Fruit fly (Drosophila melanogaster) whole organism, embryonic: Measurements from ENCODE around the gene CG4607.

Experiments used
- Asciz ChIP-seq: fragments of 200-800 bp; sonication (Bioruptor generic); optimal IDR thresholded peaks from 2 replicates; lab custom pipeline; 2017; ENCODE audit warnings: missing biosample characterization, mild to moderate bottlenecking, missing genetic modification characterization, missing genetic modification reagents
- BEAF-32 ChIP-seq: fragments of 200-800 bp; sonication (Bioruptor generic); optimal IDR thresholded peaks from 3 replicates; lab custom pipeline; 2017; ENCODE audit warnings: missing biosample characterization, missing genetic modification characterization, mild to moderate bottlenecking, moderate library complexity, missing genetic modification reagents
- BtbVII ChIP-seq: fragments of 200-800 bp; sonication (Bioruptor generic); optimal IDR thresholded peaks from 3 replicates; lab custom pipeline; 2017; ENCODE audit warnings: missing biosample characterization, mild to moderate bottlenecking, missing genetic modification characterization
- CG11247 ChIP-seq: fragments of 200-800 bp; sonication (Bioruptor generic); IDR thresholded peaks from 2 replicates; pipeline ENCODE4 v1.3.6; 2022; ENCODE audit warnings: missing biosample characterization, missing genetic modification characterization
- CG14014 ChIP-seq: fragments of 200-800 bp; sonication (Bioruptor generic); IDR thresholded peaks from 2 replicates; pipeline ENCODE4 v1.3.6; 2022; ENCODE audit warnings: missing biosample characterization, missing genetic modification characterization
- CG14050 ChIP-seq: fragments of 200-800 bp; sonication (Bioruptor generic); IDR thresholded peaks from 3 replicates; pipeline ENCODE4 v1.3.6; 2022; ENCODE audit warnings: missing biosample characterization, missing genetic modification characterization
- CG17186 ChIP-seq: fragments of 200-800 bp; sonication (Bioruptor generic); optimal IDR thresholded peaks from 3 replicates; lab custom pipeline; 2017; ENCODE audit warnings: missing biosample characterization, missing genetic modification reagents, missing genetic modification characterization
- CG1792 ChIP-seq: fragments of 200-800 bp; sonication (Bioruptor generic); optimal IDR thresholded peaks from 2 replicates; lab custom pipeline; 2016; ENCODE audit warnings: missing biosample characterization, missing genetic modification characterization
- CG30403 ChIP-seq: fragments of 200-800 bp; sonication (Bioruptor generic); optimal IDR thresholded peaks from 3 replicates; lab custom pipeline; 2016; ENCODE audit warnings: missing biosample characterization, missing genetic modification characterization
- CG31224 ChIP-seq: fragments of 200-800 bp; sonication (Bioruptor generic); IDR thresholded peaks from 2 replicates; pipeline ENCODE4 v1.3.6; 2022; ENCODE audit warnings: missing biosample characterization, missing genetic modification characterization
- CG3407 ChIP-seq: fragments of 200-800 bp; sonication (Bioruptor generic); optimal IDR thresholded peaks from 2 replicates; lab custom pipeline; 2018; ENCODE audit warnings: missing biosample characterization, mild to moderate bottlenecking, missing genetic modification characterization
- CG5245 ChIP-seq: fragments of 200-800 bp; sonication (Bioruptor generic); optimal IDR thresholded peaks from 3 replicates; lab custom pipeline; 2016; ENCODE audit warnings: missing biosample characterization, missing genetic modification characterization
- CG7786 ChIP-seq: fragments of 200-800 bp; sonication (Bioruptor generic); optimal IDR thresholded peaks from 2 replicates; lab custom pipeline; 2016; ENCODE audit warnings: missing biosample characterization, missing genetic modification characterization
- CG9932 ChIP-seq: fragments of 200-800 bp; sonication (Bioruptor generic); IDR thresholded peaks from 2 replicates; pipeline ENCODE4 v1.3.6; 2022; ENCODE audit warnings: missing biosample characterization, missing genetic modification characterization
- CHES-1-like ChIP-seq: fragments of 200-800 bp; sonication (Bioruptor generic); optimal IDR thresholded peaks from 2 replicates; lab custom pipeline; 2016; ENCODE audit warnings: missing biosample characterization, missing genetic modification characterization
- Chrac-16 ChIP-seq: fragments of 200-800 bp; sonication (Bioruptor generic); optimal IDR thresholded peaks from 3 replicates; lab custom pipeline; 2016; ENCODE audit warnings: missing biosample characterization, missing genetic modification characterization
- D19B ChIP-seq: fragments of 200-800 bp; sonication (Bioruptor generic); optimal IDR thresholded peaks from 2 replicates; lab custom pipeline; 2017; ENCODE audit warnings: missing biosample characterization, mild to moderate bottlenecking, missing genetic modification characterization
- Fer3 ChIP-seq: fragments of 200-800 bp; sonication (Bioruptor generic); optimal IDR thresholded peaks from 2 replicates; lab custom pipeline; 2018; ENCODE audit warnings: missing biosample characterization, mild to moderate bottlenecking, missing genetic modification characterization, moderate library complexity
- Hand ChIP-seq: fragments of 200-800 bp; sonication (Bioruptor generic); optimal IDR thresholded peaks from 2 replicates; lab custom pipeline; 2017; ENCODE audit warnings: mild to moderate bottlenecking, missing biosample characterization, missing genetic modification reagents, missing genetic modification characterization
- HmgZ ChIP-seq: fragments of 200-800 bp; sonication (Bioruptor generic); optimal IDR thresholded peaks from 2 replicates; lab custom pipeline; 2018; ENCODE audit warnings: missing biosample characterization, mild to moderate bottlenecking, missing genetic modification characterization
- NC2β ChIP-seq: fragments of 200-800 bp; sonication (Bioruptor generic); optimal IDR thresholded peaks from 2 replicates; lab custom pipeline; 2016; ENCODE audit warnings: missing biosample characterization, missing genetic modification characterization
- Ptx1 ChIP-seq: fragments of 200-800 bp; sonication (Bioruptor generic); IDR thresholded peaks from 2 replicates; pipeline ENCODE4 v1.3.6; 2022; ENCODE audit warnings: missing biosample characterization, missing genetic modification characterization
- Sry-β ChIP-seq: fragments of 200-800 bp; sonication (Bioruptor generic); optimal IDR thresholded peaks from 2 replicates; lab custom pipeline; 2018; ENCODE audit warnings: missing biosample characterization, mild to moderate bottlenecking, missing genetic modification characterization, moderate library complexity
- Sry-δ ChIP-seq: fragments of 200-800 bp; sonication (Bioruptor generic); optimal IDR thresholded peaks from 2 replicates; lab custom pipeline; 2016; ENCODE audit warnings: missing biosample characterization, missing genetic modification characterization
- Stat92E ChIP-seq, 3 experiments: fragments of >200 bp in 2 of 3; fragments of 200-800 bp in 1 of 3; sonication (Bioruptor generic) in 1 of 3; optimal IDR thresholded peaks; 2 replicates each; lab custom pipeline; 2017 to 2019; ENCODE audit warnings: missing biosample characterization in 3 of 3, missing genetic modification characterization in 3 of 3, mild to moderate bottlenecking in 1 of 3, moderate library complexity in 1 of 3
- Vsx1 ChIP-seq: fragments of 200-800 bp; sonication (Bioruptor generic); optimal IDR thresholded peaks from 2 replicates; lab custom pipeline; 2017; ENCODE audit warnings: missing biosample characterization, mild to moderate bottlenecking, missing genetic modification characterization, missing genetic modification reagents
- ap ChIP-seq: fragments of 200-800 bp; sonication (Bioruptor generic); IDR thresholded peaks from 2 replicates; pipeline ENCODE4 v1.3.6; 2022; ENCODE audit warnings: missing biosample characterization, missing genetic modification characterization
- caup ChIP-seq: fragments of 200-800 bp; sonication (Bioruptor generic); optimal IDR thresholded peaks from 3 replicates; lab custom pipeline; 2017; ENCODE audit warnings: missing biosample characterization, mild to moderate bottlenecking, missing genetic modification characterization, moderate library complexity; ENCODE audit not compliant: severe bottlenecking
- crc ChIP-seq: fragments of 200-800 bp; sonication (Bioruptor generic); optimal IDR thresholded peaks from 2 replicates; lab custom pipeline; 2016; ENCODE audit warnings: missing biosample characterization, missing genetic modification characterization
- croc ChIP-seq: fragments of 200-800 bp; sonication (Bioruptor generic); conservative IDR thresholded peaks from 3 replicates; pipeline ENCODE4 v1.3.6; 2022; ENCODE audit warnings: missing biosample characterization, missing genetic modification characterization
- gcm ChIP-seq: fragments of 200-800 bp; sonication (Bioruptor generic); optimal IDR thresholded peaks from 2 replicates; lab custom pipeline; 2019; ENCODE audit warnings: missing biosample characterization, mild to moderate bottlenecking, missing genetic modification characterization, moderate library complexity
- hkb ChIP-seq, 2 experiments: fragments of 200-800 bp in 1 of 2; fragments of >200 bp in 1 of 2; sonication (Bioruptor generic) in 1 of 2; IDR thresholded peaks in 1 of 2; optimal IDR thresholded peaks in 1 of 2; 2 replicates each; pipeline versions ENCODE4 v1.3.6 to Lab custom; 2017 to 2022; ENCODE audit warnings: missing biosample characterization in 1 of 2, missing genetic modification characterization in 1 of 2
- ken ChIP-seq: fragments of 200-800 bp; sonication (Bioruptor generic); IDR thresholded peaks from 3 replicates; pipeline ENCODE4 v1.3.6; 2022; ENCODE audit warnings: missing biosample characterization, missing genetic modification characterization
- knrl ChIP-seq: fragments of 200-800 bp; sonication (Bioruptor generic); IDR thresholded peaks from 3 replicates; pipeline ENCODE4 v1.3.6; 2022; ENCODE audit warnings: missing biosample characterization, missing genetic modification characterization; ENCODE audit not compliant: partially characterized antibody
- luna ChIP-seq: fragments of 200-800 bp; sonication (Bioruptor generic); optimal IDR thresholded peaks from 2 replicates; lab custom pipeline; 2016; ENCODE audit warnings: missing biosample characterization, missing genetic modification characterization
- nau ChIP-seq: fragments of 200-800 bp; sonication (Bioruptor generic); optimal IDR thresholded peaks from 3 replicates; lab custom pipeline; 2017; ENCODE audit warnings: missing biosample characterization, mild to moderate bottlenecking, missing genetic modification characterization, missing genetic modification reagents
- odd ChIP-seq: fragments of 200-800 bp; sonication (Bioruptor generic); optimal IDR thresholded peaks from 2 replicates; lab custom pipeline; 2017; ENCODE audit warnings: missing biosample characterization, mild to moderate bottlenecking, missing genetic modification characterization
- row ChIP-seq: fragments of 200-800 bp; sonication (Bioruptor generic); IDR thresholded peaks from 3 replicates; pipeline ENCODE4 v1.3.6; 2022; ENCODE audit warnings: missing biosample characterization, missing genetic modification characterization
- scrt ChIP-seq: fragments of 200-800 bp; sonication (Bioruptor generic); optimal IDR thresholded peaks from 2 replicates; lab custom pipeline; 2018; ENCODE audit warnings: missing biosample characterization, mild to moderate bottlenecking, missing genetic modification characterization, moderate library complexity
- sens ChIP-seq: fragments of 200-800 bp; sonication (Bioruptor generic); peaks from one replicate; lab custom pipeline; 2016; ENCODE audit warnings: missing biosample characterization, missing genetic modification characterization
- slp2 ChIP-seq: fragments of 200-800 bp; sonication (Bioruptor generic); optimal IDR thresholded peaks from 2 replicates; lab custom pipeline; 2016; ENCODE audit warnings: missing biosample characterization, missing genetic modification characterization
- sna ChIP-seq: fragments of 200-800 bp; sonication (Bioruptor generic); IDR thresholded peaks from 2 replicates; pipeline ENCODE4 v1.3.6; 2022; ENCODE audit warnings: missing biosample characterization, missing genetic modification characterization; ENCODE audit not compliant: partially characterized antibody
- so ChIP-seq: fragments of 200-800 bp; sonication (Bioruptor generic); IDR thresholded peaks from 3 replicates; pipeline ENCODE4 v1.3.6; 2022; ENCODE audit warnings: missing biosample characterization, missing genetic modification characterization
- stc ChIP-seq: fragments of 200-800 bp; sonication (Bioruptor generic); IDR thresholded peaks from 2 replicates; pipeline ENCODE4 v1.3.6; 2022; ENCODE audit warnings: missing biosample characterization, missing genetic modification characterization
- stwl ChIP-seq: fragments of 200-800 bp; sonication (Bioruptor generic); optimal IDR thresholded peaks from 3 replicates; lab custom pipeline; 2018; ENCODE audit warnings: missing biosample characterization, mild to moderate bottlenecking, missing genetic modification characterization, moderate library complexity
- toy ChIP-seq: fragments of 200-800 bp; sonication (Bioruptor generic); IDR thresholded peaks from 2 replicates; pipeline ENCODE4 v1.3.6; 2022; ENCODE audit warnings: missing biosample characterization, missing genetic modification characterization
- ttk ChIP-seq: fragments of 200-800 bp; sonication (Bioruptor generic); IDR thresholded peaks from 2 replicates; pipeline ENCODE4 v2.1.2; 2022; ENCODE audit warnings: missing biosample characterization, missing genetic modification characterization
- unpg ChIP-seq: fragments of 200-800 bp; sonication (Bioruptor generic); optimal IDR thresholded peaks from 3 replicates; lab custom pipeline; 2018; ENCODE audit warnings: missing biosample characterization, mild to moderate bottlenecking, missing genetic modification characterization, moderate library complexity
- wor ChIP-seq: fragments of 200-800 bp; sonication (Bioruptor generic); IDR thresholded peaks from 2 replicates; pipeline ENCODE4 v1.3.6; 2022; ENCODE audit warnings: missing biosample characterization, missing genetic modification characterization

CG4607 gene

dm6 chrX:7101302-7102012, 32.2 kb downstream of the CG4607 start (continued):
- peak; percentile 75 for TF ChIP-seq CG14050 (GFP tag; lab: Robert Waterston, UW)
- peak; percentile 83 for TF ChIP-seq row (GFP tag; lab: Robert Waterston, UW)
- peak; percentile 65 for TF ChIP-seq D19B
- peak; percentile 73 for TF ChIP-seq Asciz (GFP tag; lab: Kevin White, UChicago)
- peak; percentile 91 for TF ChIP-seq unpg
- TF ChIP-seq Sry-β = no peak
- peak; percentile 43 for TF ChIP-seq crc (GFP tag; lab: Kevin White, UChicago)
- peak; percentile 12; the same call in 1 of the 3 replicates for TF ChIP-seq ken (GFP tag; lab: Robert Waterston, UW)
- TF ChIP-seq CG1792 (GFP tag; lab: Kevin White, UChicago) = no peak
- peak; percentile 92 for TF ChIP-seq CG30403 (GFP tag; lab: Kevin White, UChicago)
- peak; percentile 61 for TF ChIP-seq ap
- peak; percentile 74 for TF ChIP-seq stc (GFP tag; lab: Robert Waterston, UW)
- peak; percentile 90 for TF ChIP-seq gcm (GFP tag; lab: Kevin White, UChicago)
- no peak for TF ChIP-seq luna (GFP tag; lab: Kevin White, UChicago)
- no peak for TF ChIP-seq sna (GFP tag; lab: Robert Waterston, UW)
- peak; percentile 80 for TF ChIP-seq HmgZ (tag; lab: Kevin White, UChicago)
- TF ChIP-seq Vsx1 (GFP tag; lab: Kevin White, UChicago) = peak; percentile 68
- TF ChIP-seq stwl (tag; lab: Kevin White, UChicago) = no peak
- TF ChIP-seq CHES-1-like (GFP tag; lab: Kevin White, UChicago) = peak; percentile 93
- TF ChIP-seq so (GFP tag; lab: Robert Waterston, UW) = peak; percentile 75; the same call in 2 of the 3 replicates
- peak; percentile 72 for TF ChIP-seq nau (GFP tag; lab: Kevin White, UChicago)
- TF ChIP-seq wor (GFP tag; lab: Robert Waterston, UW) = peak; percentile 63
- no peak for TF ChIP-seq knrl (GFP tag; lab: Robert Waterston, UW)
- peak; percentile 66 for TF ChIP-seq scrt (GFP tag; lab: Kevin White, UChicago)
- TF ChIP-seq slp2 (GFP tag; lab: Kevin White, UChicago) = peak; percentile 49
- TF ChIP-seq ttk (GFP tag; lab: Robert Waterston, UW) = peak; percentile 70
- TF ChIP-seq Stat92E (GFP tag; optimal IDR thresholded peaks at IDR 0.05; lab: Kevin White, UChicago) = peak in 1 of 3 experiments; percentile 7
- peak; percentile 69 for TF ChIP-seq CG5245 (GFP tag; lab: Kevin White, UChicago)
- peak; percentile 86 for TF ChIP-seq Chrac-16 (GFP tag; lab: Kevin White, UChicago)
- peak; percentile 74 for TF ChIP-seq CG31224
- peak; percentile 82 for TF ChIP-seq Fer3
- TF ChIP-seq croc = peak; percentile 69
- peak; percentile 84 for TF ChIP-seq Hand (GFP tag; lab: Kevin White, UChicago)
- TF ChIP-seq sens = peak; percentile 95
- TF ChIP-seq CG17186 (GFP tag; lab: Kevin White, UChicago) = peak; percentile 24
- peak; percentile 74 for TF ChIP-seq CG14014
- no peak for TF ChIP-seq Sry-δ (GFP tag; lab: Kevin White, UChicago)
- TF ChIP-seq NC2β (GFP tag; lab: Kevin White, UChicago) = peak; percentile 80
- TF ChIP-seq toy (GFP tag; lab: Robert Waterston, UW) = no peak
- peak; percentile 84 for TF ChIP-seq odd
- peak; percentile 88 for TF ChIP-seq CG7786 (GFP tag; lab: Kevin White, UChicago)
- TF ChIP-seq hkb (optimal IDR thresholded peaks at IDR 0.05; lab: Kevin White, UChicago) = no peak
- peak; percentile 82 for TF ChIP-seq hkb (GFP tag; IDR thresholded peaks at IDR 0.05; lab: Robert Waterston, UW)
- TF ChIP-seq CG3407 (GFP tag; lab: Kevin White, UChicago) = peak; percentile 83
- peak; percentile 84 for TF ChIP-seq Ptx1
- TF ChIP-seq CG11247 (GFP tag; lab: Robert Waterston, UW) = peak; percentile 54
- peak; percentile 70 for TF ChIP-seq CG9932 (GFP tag; lab: Robert Waterston, UW)
- peak; percentile 69 for TF ChIP-seq BtbVII (GFP tag; lab: Kevin White, UChicago)
- TF ChIP-seq caup (GFP tag; lab: Kevin White, UChicago) = peak; percentile 62
- no peak for TF ChIP-seq BEAF-32 (GFP tag; lab: Kevin White, UChicago)
